Worm (Caenorhabditis elegans) whole organism, young adult: ENCODE data around the gene R13A1.1.
A peak's percentile ranks its signal among the peaks of the same experiment; 100 is the strongest.

Source experiments
- B0336.3 ChIP-seq: fragments of 200-800 bp; sonication (Bioruptor generic); IDR thresholded peaks from 2 replicates; pipeline ENCODE4 v1.3.6; 2022; ENCODE audit warnings: missing genetic modification characterization, missing compliant biosample characterization
- C06A6.2 ChIP-seq: fragments of 200-800 bp; sonication (Bioruptor generic); conservative IDR thresholded peaks from 2 replicates; pipeline ENCODE4 v1.3.6; 2022; ENCODE audit warnings: missing genetic modification characterization, missing compliant biosample characterization
- F23B12.7 ChIP-seq: sonication (generic microtip); optimal IDR thresholded peaks from 2 replicates; lab custom pipeline; 2017; ENCODE audit warnings: missing genetic modification characterization, mild to moderate bottlenecking, missing compliant biosample characterization, antibody characterized with exemption, moderate library complexity; ENCODE audit not compliant: insufficient read depth
- F33H1.4 ChIP-seq: fragments of 200-800 bp; sonication (Bioruptor generic); IDR thresholded peaks from 2 replicates; pipeline ENCODE4 v1.3.6; 2022; ENCODE audit warnings: missing genetic modification reagents, missing genetic modification characterization, missing compliant biosample characterization
- F39B2.1 ChIP-seq: fragments of 200-800 bp; sonication (Bioruptor generic); IDR thresholded peaks from 2 replicates; pipeline ENCODE4 v1.3.6; 2022; ENCODE audit warnings: missing genetic modification reagents, missing genetic modification characterization, missing compliant biosample characterization
- F57C9.4 ChIP-seq: sonication (generic microtip); optimal IDR thresholded peaks from 2 replicates; lab custom pipeline; 2017; ENCODE audit warnings: mild to moderate bottlenecking, missing genetic modification characterization, missing compliant biosample characterization
- K11D2.4 ChIP-seq: fragments of 200-800 bp; sonication (Bioruptor generic); IDR thresholded peaks from 2 replicates; pipeline ENCODE4 v1.3.6; 2022; ENCODE audit warnings: missing genetic modification reagents, missing genetic modification characterization, missing compliant biosample characterization
- K12H6.12 ChIP-seq: fragments of 200-800 bp; sonication (Bioruptor generic); optimal IDR thresholded peaks from 2 replicates; lab custom pipeline; 2018; ENCODE audit warnings: mild to moderate bottlenecking, missing genetic modification characterization, missing compliant biosample characterization
- T26A5.8 ChIP-seq: sonication (generic microtip); optimal IDR thresholded peaks from 2 replicates; lab custom pipeline; 2016; ENCODE audit warnings: missing genetic modification characterization, missing compliant biosample characterization
- Y53F4B.3 ChIP-seq: fragments of 200-800 bp; sonication (Bioruptor generic); IDR thresholded peaks from 2 replicates; pipeline ENCODE4 v1.3.6; 2022; ENCODE audit warnings: missing genetic modification reagents, missing genetic modification characterization, missing compliant biosample characterization
- attf-5 ChIP-seq: fragments of 200-800 bp; sonication (Bioruptor generic); optimal IDR thresholded peaks from 2 replicates; lab custom pipeline; 2018; ENCODE audit warnings: mild to moderate bottlenecking, missing genetic modification characterization, missing compliant biosample characterization
- attf-6 ChIP-seq: fragments of 200-800 bp; sonication (Bioruptor generic); IDR thresholded peaks from 2 replicates; pipeline ENCODE4 v1.3.6; 2022; ENCODE audit warnings: missing genetic modification reagents, missing genetic modification characterization, missing compliant biosample characterization
- ccch-3 ChIP-seq: fragments of 200-800 bp; sonication (Bioruptor generic); optimal IDR thresholded peaks from 2 replicates; lab custom pipeline; 2018; ENCODE audit warnings: mild to moderate bottlenecking, missing genetic modification characterization, missing compliant biosample characterization
- cebp-1 ChIP-seq, 2 experiments: fragments of 200-800 bp in 1 of 2; sonication (Bioruptor generic) in 1 of 2; sonication (generic microtip) in 1 of 2; IDR thresholded peaks in 1 of 2; optimal IDR thresholded peaks in 1 of 2; 2 replicates each; pipeline versions ENCODE4 v1.3.6 to Lab custom; 2017 to 2022; ENCODE audit warnings: missing compliant biosample characterization in 2 of 2, missing genetic modification characterization in 2 of 2, mild to moderate bottlenecking in 1 of 2, missing genetic modification reagents in 1 of 2, moderate library complexity in 1 of 2
- ceh-79 ChIP-seq: sonication (generic microtip); optimal IDR thresholded peaks from 2 replicates; lab custom pipeline; 2017; ENCODE audit warnings: mild to moderate bottlenecking, missing genetic modification characterization, missing compliant biosample characterization
- die-1 ChIP-seq: sonication (generic microtip); optimal IDR thresholded peaks from 2 replicates; lab custom pipeline; 2016; ENCODE audit warnings: missing genotype, mild to moderate bottlenecking, missing genetic modification characterization, missing compliant biosample characterization
- dox-1 ChIP-seq: fragments of 200-800 bp; sonication (Bioruptor generic); IDR thresholded peaks from 2 replicates; pipeline ENCODE4 v1.3.6; 2022; ENCODE audit warnings: missing genetic modification reagents, missing genetic modification characterization, missing compliant biosample characterization
- him-1 ChIP-seq: sonication (generic microtip); optimal IDR thresholded peaks from 2 replicates; lab custom pipeline; 2016; ENCODE audit warnings: missing genotype, missing genetic modification reagents, missing genetic modification characterization, missing compliant biosample characterization
- hlh-26 ChIP-seq: fragments of 200-800 bp; sonication (Bioruptor generic); conservative IDR thresholded peaks from 2 replicates; pipeline ENCODE4 v1.3.6; 2022; ENCODE audit warnings: missing genetic modification reagents, missing genetic modification characterization, missing compliant biosample characterization
- hmg-1.2 ChIP-seq: fragments of 200-800 bp; sonication (Bioruptor generic); IDR thresholded peaks from 2 replicates; pipeline ENCODE4 v1.3.6; 2022; ENCODE audit warnings: missing genetic modification reagents, missing genetic modification characterization, missing compliant biosample characterization
- hmg-20 ChIP-seq: fragments of 200-800 bp; sonication (Bioruptor generic); IDR thresholded peaks from 2 replicates; pipeline ENCODE4 v1.3.6; 2022; ENCODE audit warnings: missing genetic modification reagents, missing genetic modification characterization, missing compliant biosample characterization
- let-607 ChIP-seq, 2 experiments: fragments of 200-800 bp in 1 of 2; sonication (Bioruptor generic) in 1 of 2; sonication (generic microtip) in 1 of 2; optimal IDR thresholded peaks; 2 replicates each; lab custom pipeline; 2016 to 2018; ENCODE audit warnings: mild to moderate bottlenecking in 2 of 2, missing compliant biosample characterization in 2 of 2, missing genetic modification characterization in 2 of 2, moderate library complexity in 2 of 2, missing genotype in 1 of 2
- lin-26 ChIP-seq: fragments of 200-800 bp; sonication (Bioruptor generic); IDR thresholded peaks from 2 replicates; pipeline ENCODE4 v1.3.6; 2022; ENCODE audit warnings: missing genetic modification reagents, missing genetic modification characterization, missing compliant biosample characterization
- lin-35 ChIP-seq, 3 experiments: fragments of 150-350 bp in 2 of 3; sonication (generic microtip) in 1 of 3; optimal IDR thresholded peaks; 2 replicates each; lab custom pipeline; 2014 to 2018; ENCODE audit warnings: missing biosample characterization in 3 of 3, missing genetic modification characterization in 3 of 3, missing genetic modification reagents in 3 of 3
- lin-40 ChIP-seq: sonication (generic microtip); optimal IDR thresholded peaks from 2 replicates; lab custom pipeline; 2016; ENCODE audit warnings: missing genetic modification characterization, mild to moderate bottlenecking, missing compliant biosample characterization, missing genotype, missing genetic modification reagents
- lir-1 ChIP-seq: fragments of 200-800 bp; sonication (Bioruptor generic); conservative IDR thresholded peaks from 2 replicates; pipeline ENCODE4 v1.3.6; 2022; ENCODE audit warnings: missing genetic modification reagents, missing genetic modification characterization, missing compliant biosample characterization
- lsy-27 ChIP-seq: sonication (generic microtip); optimal IDR thresholded peaks from 2 replicates; lab custom pipeline; 2017; ENCODE audit warnings: missing genetic modification characterization, mild to moderate bottlenecking, missing compliant biosample characterization, antibody characterized with exemption, missing genotype, borderline replicate concordance; ENCODE audit not compliant: insufficient read depth
- madf-6 ChIP-seq: fragments of 200-800 bp; sonication (Bioruptor generic); IDR thresholded peaks from 2 replicates; pipeline ENCODE4 v1.3.6; 2022; ENCODE audit warnings: missing genetic modification reagents, missing genetic modification characterization, missing compliant biosample characterization
- madf-8 ChIP-seq: fragments of 200-800 bp; sonication (Bioruptor generic); conservative IDR thresholded peaks from 2 replicates; pipeline ENCODE4 v1.3.6; 2022; ENCODE audit warnings: missing genetic modification reagents, missing genetic modification characterization, missing compliant biosample characterization
- mcd-1 ChIP-seq: fragments of 200-800 bp; sonication (Bioruptor generic); IDR thresholded peaks from 2 replicates; pipeline ENCODE4 v1.3.6; 2022; ENCODE audit warnings: missing genetic modification reagents, missing genetic modification characterization, missing compliant biosample characterization
- mes-4 ChIP-seq: sonication (generic microtip); optimal IDR thresholded peaks from 2 replicates; lab custom pipeline; 2016; ENCODE audit warnings: missing genotype, missing genetic modification characterization, missing compliant biosample characterization
- nfyb-1 ChIP-seq: fragments of 200-800 bp; sonication (Bioruptor generic); IDR thresholded peaks from 2 replicates; pipeline ENCODE4 v1.3.6; 2022; ENCODE audit warnings: missing genetic modification reagents, missing genetic modification characterization, missing compliant biosample characterization
- nhr-80 ChIP-seq: sonication (generic microtip); optimal IDR thresholded peaks from 2 replicates; lab custom pipeline; 2016; ENCODE audit warnings: missing genetic modification characterization, missing compliant biosample characterization
- pha-4 ChIP-seq: fragments of 150-350 bp; sonication (generic microtip); optimal IDR thresholded peaks from 2 replicates; lab custom pipeline; 2014; ENCODE audit warnings: missing biosample characterization, missing genetic modification reagents, missing genetic modification characterization
- rec-8 ChIP-seq, 2 experiments: sonication (generic microtip); optimal IDR thresholded peaks; 2 replicates each; lab custom pipeline; 2016; ENCODE audit warnings: mild to moderate bottlenecking in 2 of 2, missing genetic modification characterization in 2 of 2, missing genetic modification reagents in 2 of 2, missing genotype in 2 of 2, missing biosample characterization in 1 of 2, missing compliant biosample characterization in 1 of 2, moderate library complexity in 1 of 2
- repo-1 ChIP-seq: sonication (generic microtip); optimal IDR thresholded peaks from 2 replicates; lab custom pipeline; 2017; ENCODE audit warnings: mild to moderate bottlenecking, missing genetic modification characterization, missing compliant biosample characterization
- sdz-38 ChIP-seq: sonication (generic microtip); optimal IDR thresholded peaks from 2 replicates; lab custom pipeline; 2016; ENCODE audit warnings: missing genotype, missing genetic modification characterization, missing compliant biosample characterization
- snpc-1.1 ChIP-seq: sonication (generic microtip); optimal IDR thresholded peaks from 2 replicates; lab custom pipeline; 2017; ENCODE audit warnings: missing genetic modification characterization, mild to moderate bottlenecking, missing compliant biosample characterization, antibody characterized with exemption, moderate library complexity, missing genotype, missing genetic modification reagents; ENCODE audit not compliant: insufficient read depth
- snpc-4 ChIP-seq, 5 experiments: fragments of 150-350 bp in 1 of 5; sonication (generic microtip) in 4 of 5; optimal IDR thresholded peaks; 2 replicates each; lab custom pipeline; 2014 to 2018; ENCODE audit warnings: missing genetic modification characterization in 5 of 5, missing biosample characterization in 3 of 5, antibody characterized with exemption in 2 of 5, mild to moderate bottlenecking in 2 of 5, missing compliant biosample characterization in 2 of 5, missing genotype in 2 of 5, moderate library complexity in 2 of 5, missing genetic modification reagents in 1 of 5
- somi-1 ChIP-seq: fragments of 200-800 bp; sonication (Bioruptor generic); optimal IDR thresholded peaks from 2 replicates; lab custom pipeline; 2018; ENCODE audit warnings: mild to moderate bottlenecking, missing genetic modification characterization, missing compliant biosample characterization
- ztf-18 ChIP-seq: sonication (generic microtip); optimal IDR thresholded peaks from 2 replicates; lab custom pipeline; 2016; ENCODE audit warnings: missing genotype, mild to moderate bottlenecking, missing genetic modification characterization, missing compliant biosample characterization
- ztf-22 ChIP-seq: fragments of 200-800 bp; sonication (Bioruptor generic); optimal IDR thresholded peaks from 2 replicates; lab custom pipeline; 2018; ENCODE audit warnings: mild to moderate bottlenecking, missing genetic modification characterization, moderate library complexity, missing compliant biosample characterization

The R13A1.1 gene

ce11 chrIV:7233566-7234014 lies 13.8 kb downstream of the R13A1.1 start:
- 0 out of 2 replicates have a peak, but pooled peaks have one; percentile 30 for TF ChIP-seq K11D2.4
- no peak for TF ChIP-seq snpc-1.1 (tag; lab: Kevin White, UChicago)

ce11 chrIV:7234623-7235022 lies 14.8 kb downstream of the R13A1.1 start:
- TF ChIP-seq ztf-22 (GFP tag; lab: Kevin White, UChicago) (no peak), madf-8 (GFP tag; lab: Robert Waterston, UW) (no peak), K12H6.12 (no peak), F23B12.7 (tag; lab: Kevin White, UChicago) (no peak), let-607 (tag; optimal IDR thresholded peaks at IDR 0.05; lab: Kevin White, UChicago) (no peak), die-1 (tag; lab: Kevin White, UChicago) (no peak), lin-40 (tag; lab: Kevin White, UChicago) (no peak), C06A6.2 (GFP tag; lab: Robert Waterston, UW) (no peak), mes-4 (tag; lab: Kevin White, UChicago) (no peak), snpc-4 (GFP tag; optimal IDR thresholded peaks at IDR 0.05; lab: Kevin White, UChicago) (no peak), snpc-4 (tag; optimal IDR thresholded peaks at IDR 0.05; lab: Kevin White, UChicago) (no peak)

ce11 chrIV:7235382-7235917 lies 15.6 kb downstream of the R13A1.1 start:
- TF ChIP-seq T26A5.8 (tag; lab: Kevin White, UChicago) (no peak), sdz-38 (tag; lab: Kevin White, UChicago) (no peak), hmg-20 (GFP tag; lab: Robert Waterston, UW) (peak; percentile 47; the same call in 1 of the 2 replicates), lin-26 (GFP tag; lab: Robert Waterston, UW) (no peak), hmg-1.2 (GFP tag; lab: Robert Waterston, UW) (peak; percentile 82), cebp-1 (GFP tag; IDR thresholded peaks at IDR 0.05; lab: Robert Waterston, UW) (no peak), cebp-1 (tag; optimal IDR thresholded peaks at IDR 0.05; lab: Kevin White, UChicago) (peak; percentile 57), mcd-1 (GFP tag; lab: Robert Waterston, UW) (peak; percentile 62), pha-4 (no peak), B0336.3 (GFP tag; lab: Robert Waterston, UW) (peak; percentile 59; the same call in 1 of the 2 replicates), Y53F4B.3 (GFP tag; lab: Robert Waterston, UW) (no peak), ccch-3 (GFP tag; lab: Kevin White, UChicago) (no peak), ceh-79 (no peak), rec-8 (tag; optimal IDR thresholded peaks at IDR 0.05; lab: Kevin White, UChicago) (peak in 1 of 2 experiments; percentile 8), F39B2.1 (no peak), F33H1.4 (no peak), him-1 (tag; lab: Kevin White, UChicago) (no peak), attf-5 (peak; percentile 52), lin-40 (tag; lab: Kevin White, UChicago) (peak; percentile 28), lin-35 (GFP tag; optimal IDR thresholded peaks at IDR 0.05; lab: Kevin White, UChicago) (no peak), somi-1 (GFP tag; lab: Kevin White, UChicago) (peak; percentile 6), nfyb-1 (GFP tag; lab: Robert Waterston, UW) (no peak), lir-1 (GFP tag; lab: Robert Waterston, UW) (0 out of 2 replicates have a peak, but pooled peaks have one; percentile 32), madf-6 (GFP tag; lab: Robert Waterston, UW) (no peak), F57C9.4 (tag; lab: Kevin White, UChicago) (no peak), ztf-18 (tag; lab: Kevin White, UChicago) (peak; percentile 11), nhr-80 (tag; lab: Kevin White, UChicago) (peak; percentile 88), dox-1 (GFP tag; lab: Robert Waterston, UW) (peak; percentile 78), lsy-27 (tag; lab: Kevin White, UChicago) (no peak), repo-1 (tag; lab: Kevin White, UChicago) (peak; percentile 9), hlh-26 (GFP tag; lab: Robert Waterston, UW) (no peak), attf-6 (GFP tag; lab: Robert Waterston, UW) (no peak)
